Worm (Caenorhabditis elegans) whole organism, late embryonic: ENCODE measurements around the gene B0348.1.

Experiments used
- C38D4.7 ChIP-seq: fragments of 200-800 bp; sonication (Bioruptor generic); optimal IDR thresholded peaks from 2 replicates; lab custom pipeline; 2018; ENCODE audit warnings: mild to moderate bottlenecking, missing genetic modification characterization, moderate library complexity, missing compliant biosample characterization
- F13H6.1 ChIP-seq: sonication (generic microtip); optimal IDR thresholded peaks from 2 replicates; lab custom pipeline; 2016; ENCODE audit warnings: missing genetic modification characterization, missing compliant biosample characterization
- T23F11.4 ChIP-seq: fragments of 200-800 bp; sonication (Bioruptor generic); optimal IDR thresholded peaks from 2 replicates; lab custom pipeline; 2018; ENCODE audit warnings: mild to moderate bottlenecking, missing genetic modification characterization, missing compliant biosample characterization
- ceh-18 ChIP-seq: sonication (generic microtip); optimal IDR thresholded peaks from 2 replicates; lab custom pipeline; 2016; ENCODE audit warnings: missing genetic modification characterization, missing compliant biosample characterization
- ceh-34 ChIP-seq: sonication (generic microtip); optimal IDR thresholded peaks from 2 replicates; lab custom pipeline; 2016; ENCODE audit warnings: mild to moderate bottlenecking, missing genetic modification characterization, missing compliant biosample characterization
- ceh-45 ChIP-seq: fragments of 200-800 bp; sonication (Bioruptor generic); IDR thresholded peaks from 2 replicates; pipeline ENCODE4 v1.3.6; 2022; ENCODE audit warnings: missing genetic modification reagents, missing genetic modification characterization, missing compliant biosample characterization
- elt-2 ChIP-seq: sonication (generic microtip); optimal IDR thresholded peaks from 2 replicates; lab custom pipeline; 2016; ENCODE audit warnings: missing genetic modification reagents, missing genetic modification characterization, missing compliant biosample characterization
- elt-4 ChIP-seq: sonication (generic microtip); optimal IDR thresholded peaks from 2 replicates; lab custom pipeline; 2016; ENCODE audit warnings: missing genetic modification characterization, missing compliant biosample characterization
- ets-4 ChIP-seq: sonication (generic microtip); optimal IDR thresholded peaks from 2 replicates; lab custom pipeline; 2016; ENCODE audit warnings: missing genetic modification characterization, missing compliant biosample characterization
- hlh-15 ChIP-seq: sonication (generic microtip); optimal IDR thresholded peaks from 2 replicates; lab custom pipeline; 2016; ENCODE audit warnings: missing genetic modification characterization, missing compliant biosample characterization
- lim-6 ChIP-seq: sonication (generic microtip); optimal IDR thresholded peaks from 2 replicates; lab custom pipeline; 2016; ENCODE audit warnings: missing genetic modification characterization, missing compliant biosample characterization
- lin-11 ChIP-seq: fragments of 200-800 bp; sonication (Bioruptor generic); optimal IDR thresholded peaks from 2 replicates; lab custom pipeline; 2018; ENCODE audit warnings: mild to moderate bottlenecking, missing genetic modification characterization, missing compliant biosample characterization
- madf-2 ChIP-seq: sonication (generic microtip); optimal IDR thresholded peaks from 2 replicates; lab custom pipeline; 2017; ENCODE audit warnings: missing genetic modification characterization, missing compliant biosample characterization
- nhr-11 ChIP-seq: fragments of 150-350 bp; optimal IDR thresholded peaks from 2 replicates; lab custom pipeline; 2014; ENCODE audit warnings: missing biosample characterization, missing genetic modification characterization
- npax-4 ChIP-seq: sonication (generic microtip); optimal IDR thresholded peaks from 2 replicates; lab custom pipeline; 2016; ENCODE audit warnings: missing genetic modification characterization, missing compliant biosample characterization
- odd-2 ChIP-seq: sonication (generic microtip); optimal IDR thresholded peaks from 2 replicates; lab custom pipeline; 2017; ENCODE audit warnings: antibody characterized with exemption, mild to moderate bottlenecking, missing genetic modification characterization, missing compliant biosample characterization
- pqm-1 ChIP-seq: sonication (generic microtip); optimal IDR thresholded peaks from 2 replicates; lab custom pipeline; 2016; ENCODE audit warnings: missing genetic modification characterization, missing compliant biosample characterization
- ref-2 ChIP-seq: sonication (generic microtip); optimal IDR thresholded peaks from 2 replicates; lab custom pipeline; 2016; ENCODE audit warnings: missing genetic modification characterization, missing compliant biosample characterization
- unc-3 ChIP-seq, 2 experiments: fragments of 200-800 bp in 1 of 2; sonication (Bioruptor generic) in 1 of 2; sonication (generic microtip) in 1 of 2; conservative IDR thresholded peaks in 1 of 2; optimal IDR thresholded peaks in 1 of 2; 2 replicates each; pipeline versions ENCODE4 v1.3.6 to Lab custom; 2016 to 2022; ENCODE audit warnings: missing compliant biosample characterization in 2 of 2, missing genetic modification characterization in 2 of 2, missing genetic modification reagents in 1 of 2
- zip-5 ChIP-seq: sonication (generic microtip); optimal IDR thresholded peaks from 2 replicates; lab custom pipeline; 2016; ENCODE audit warnings: missing genetic modification characterization, missing compliant biosample characterization

The B0348.1 gene

ce11 chrV:68112-68511 lies 19.4 kb downstream of the B0348.1 start:
- no peak for TF ChIP-seq C38D4.7
- TF ChIP-seq F13H6.1 (tag; lab: Kevin White, UChicago) = no peak
- TF ChIP-seq madf-2 (tag; lab: Kevin White, UChicago) = no peak
- no peak for TF ChIP-seq T23F11.4 (GFP tag; lab: Kevin White, UChicago)
- TF ChIP-seq ceh-45 (GFP tag; lab: Robert Waterston, UW) = no peak
- no peak for TF ChIP-seq lim-6 (tag; lab: Kevin White, UChicago)
- no peak for TF ChIP-seq lin-11
- no peak for TF ChIP-seq elt-2 (tag; lab: Kevin White, UChicago)
- TF ChIP-seq elt-4 (tag; lab: Kevin White, UChicago) = no peak
- no peak for TF ChIP-seq ceh-34 (tag; lab: Kevin White, UChicago)
- TF ChIP-seq nhr-11 (tag; lab: Kevin White, UChicago) = no peak
- TF ChIP-seq pqm-1 (tag; lab: Kevin White, UChicago) = no peak
- TF ChIP-seq ceh-18 (tag; lab: Kevin White, UChicago) = no peak
- no peak for TF ChIP-seq odd-2 (tag; lab: Kevin White, UChicago)
- no peak for TF ChIP-seq unc-3 (GFP tag; conservative IDR thresholded peaks at IDR 0.05; lab: Robert Waterston, UW)
- no peak for TF ChIP-seq unc-3 (tag; optimal IDR thresholded peaks at IDR 0.05; lab: Kevin White, UChicago)
- no peak for TF ChIP-seq ref-2 (tag; lab: Kevin White, UChicago)
- no peak for TF ChIP-seq ets-4 (tag; lab: Kevin White, UChicago)
- no peak for TF ChIP-seq zip-5 (tag; lab: Kevin White, UChicago)

DNA sequence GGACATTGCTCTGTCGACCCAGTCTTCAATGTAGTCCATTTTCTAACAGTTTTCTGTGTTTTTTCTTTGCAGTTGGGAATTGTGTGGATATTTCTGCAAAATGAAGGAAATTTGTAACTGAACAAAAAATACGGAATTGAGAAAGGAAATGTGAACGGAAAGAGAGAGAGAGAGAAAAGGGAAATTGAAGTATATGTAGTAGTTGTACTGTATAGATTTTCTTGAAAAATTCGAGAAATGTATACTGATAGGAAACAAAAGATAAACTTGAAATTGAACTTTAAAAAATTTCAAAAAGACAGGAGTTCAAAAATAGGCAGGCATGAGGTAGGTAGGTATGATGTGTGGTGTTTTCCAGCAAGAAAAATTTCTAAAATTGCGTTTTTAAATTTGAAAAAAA lies 35.0 kb downstream of the B0348.1 start, which contains the start of gene daam-1:
daam-1 (minus strand) TSS at position 101 of the 400 bp plus-strand sequence.
- TF ChIP-seq npax-4 (tag; lab: Kevin White, UChicago) = no peak
- TF ChIP-seq hlh-15 (tag; lab: Kevin White, UChicago) = no peak
- no peak for TF ChIP-seq ref-2 (tag; lab: Kevin White, UChicago)
- TF ChIP-seq, all 69 proteins: peak for 0
